Worm (Caenorhabditis elegans) whole organism, L1 larva: ENCODE measurements around the gene fsn-1.
A peak's percentile ranks its signal among the peaks of the same experiment; 100 is the strongest.

ENCODE experiments used
- C04F5.9 ChIP-seq: sonication (generic microtip); optimal IDR thresholded peaks from 2 replicates; lab custom pipeline; 2016; ENCODE audit warnings: missing genetic modification characterization, missing compliant biosample characterization
- C16A3.4 ChIP-seq: fragments of 150-350 bp; optimal IDR thresholded peaks from 2 replicates; lab custom pipeline; 2014; ENCODE audit warnings: missing biosample characterization, missing genetic modification characterization
- F16B12.6 ChIP-seq: fragments of 150-350 bp; optimal IDR thresholded peaks from 2 replicates; lab custom pipeline; 2014; ENCODE audit warnings: missing biosample characterization, missing genetic modification characterization
- aly-2 ChIP-seq: fragments of 150-350 bp; optimal IDR thresholded peaks from 2 replicates; lab custom pipeline; 2014; ENCODE audit warnings: missing biosample characterization, missing genetic modification characterization
- blmp-1 ChIP-seq: fragments of 150-350 bp; optimal IDR thresholded peaks from 2 replicates; lab custom pipeline; 2014; ENCODE audit warnings: missing biosample characterization, missing genetic modification characterization
- ceh-63 ChIP-seq: fragments of 200-800 bp; sonication (Bioruptor generic); optimal IDR thresholded peaks from 2 replicates; lab custom pipeline; 2018; ENCODE audit warnings: mild to moderate bottlenecking, missing genetic modification characterization, missing compliant biosample characterization
- ceh-82 ChIP-seq, 3 experiments: fragments of 150-350 bp in 1 of 3; sonication (generic microtip) in 2 of 3; optimal IDR thresholded peaks; 2 replicates each; lab custom pipeline; 2014 to 2017; ENCODE audit warnings: missing biosample characterization in 3 of 3, missing genetic modification characterization in 3 of 3
- dpl-1 ChIP-seq, 3 experiments: fragments of 150-350 bp in 2 of 3; sonication (generic microtip) in 1 of 3; optimal IDR thresholded peaks; 2 replicates each; lab custom pipeline; 2014 to 2017; ENCODE audit warnings: missing biosample characterization in 3 of 3, missing genetic modification characterization in 3 of 3, missing genetic modification reagents in 3 of 3
- efl-1 ChIP-seq, 4 experiments: fragments of 150-350 bp; optimal IDR thresholded peaks in 3 of 4; peaks in 1 of 4; 1 replicate in 1 of 4; 2 replicates in 3 of 4; lab custom pipeline; 2014; ENCODE audit warnings: missing biosample characterization in 2 of 4, missing genetic modification characterization in 2 of 4, missing genetic modification reagents in 2 of 4
- ets-5 ChIP-seq: fragments of 200-800 bp; sonication (Bioruptor generic); IDR thresholded peaks from 2 replicates; pipeline ENCODE4 v1.3.6; 2022; ENCODE audit warnings: missing genetic modification characterization, missing compliant biosample characterization
- fkh-4 ChIP-seq: sonication (generic microtip); optimal IDR thresholded peaks from 2 replicates; lab custom pipeline; 2016; ENCODE audit warnings: missing compliant biosample characterization, missing genetic modification characterization, borderline replicate concordance
- hlh-17 ChIP-seq: fragments of 200-800 bp; sonication (Bioruptor generic); optimal IDR thresholded peaks from 2 replicates; lab custom pipeline; 2018; ENCODE audit warnings: missing genetic modification characterization, mild to moderate bottlenecking, missing compliant biosample characterization, moderate library complexity, borderline replicate concordance
- hpl-2 ChIP-seq: fragments of 150-350 bp; optimal IDR thresholded peaks from 2 replicates; lab custom pipeline; 2014; ENCODE audit warnings: missing biosample characterization, missing genetic modification reagents, missing genetic modification characterization
- isw-1 ChIP-seq: fragments of 200-800 bp; sonication (Bioruptor generic); IDR thresholded peaks from 2 replicates; pipeline ENCODE4 v1.3.6; 2022; ENCODE audit warnings: missing genetic modification characterization, missing compliant biosample characterization
- lin-14 ChIP-seq: fragments of 200-800 bp; sonication (Bioruptor generic); optimal IDR thresholded peaks from 2 replicates; lab custom pipeline; 2018; ENCODE audit warnings: mild to moderate bottlenecking, missing genetic modification characterization, moderate library complexity, missing compliant biosample characterization
- lin-15B ChIP-seq: fragments of 150-350 bp; sonication (generic microtip); optimal IDR thresholded peaks from 3 replicates; lab custom pipeline; 2014; ENCODE audit warnings: missing biosample characterization, missing genetic modification characterization
- lin-39 ChIP-seq: fragments of 150-350 bp; optimal IDR thresholded peaks from 2 replicates; lab custom pipeline; 2014; ENCODE audit warnings: missing biosample characterization, missing genetic modification reagents, missing genetic modification characterization
- lsy-2 ChIP-seq, 2 experiments: fragments of 150-350 bp; optimal IDR thresholded peaks; 2 replicates each; lab custom pipeline; 2014; ENCODE audit warnings: missing biosample characterization in 2 of 2, missing genetic modification characterization in 2 of 2
- mab-9 ChIP-seq: fragments of 200-800 bp; sonication (Bioruptor generic); IDR thresholded peaks from 2 replicates; pipeline ENCODE4 v1.3.6; 2022; ENCODE audit warnings: missing genetic modification reagents, missing genetic modification characterization, missing compliant biosample characterization
- mdl-1 ChIP-seq, 2 experiments: fragments of 150-350 bp; optimal IDR thresholded peaks; 2 replicates each; lab custom pipeline; 2014 to 2017; ENCODE audit warnings: missing biosample characterization in 2 of 2, missing genetic modification characterization in 2 of 2, inconsistent platforms in 1 of 2
- mep-1 ChIP-seq: fragments of 150-350 bp; optimal IDR thresholded peaks from 2 replicates; lab custom pipeline; 2014; ENCODE audit warnings: missing biosample characterization, missing genetic modification characterization
- nhr-11 ChIP-seq: fragments of 150-350 bp; optimal IDR thresholded peaks from 2 replicates; lab custom pipeline; 2014; ENCODE audit warnings: missing biosample characterization, missing genetic modification characterization
- nhr-237 ChIP-seq: fragments of 150-350 bp; optimal IDR thresholded peaks from 2 replicates; lab custom pipeline; 2014; ENCODE audit warnings: missing biosample characterization, missing genetic modification characterization
- nhr-71 ChIP-seq: sonication (generic microtip); optimal IDR thresholded peaks from 2 replicates; lab custom pipeline; 2016; ENCODE audit warnings: mild to moderate bottlenecking, missing genetic modification characterization, moderate library complexity, missing compliant biosample characterization
- nhr-90 ChIP-seq: sonication (generic microtip); optimal IDR thresholded peaks from 2 replicates; lab custom pipeline; 2016; ENCODE audit warnings: mild to moderate bottlenecking, missing genetic modification characterization, missing compliant biosample characterization; ENCODE audit not compliant: poor library complexity
- sptf-1 ChIP-seq: fragments of 150-350 bp; optimal IDR thresholded peaks from 2 replicates; lab custom pipeline; 2014; ENCODE audit warnings: missing biosample characterization, missing genetic modification characterization
- sup-37 ChIP-seq: fragments of 200-800 bp; sonication (Bioruptor generic); optimal IDR thresholded peaks from 2 replicates; lab custom pipeline; 2018; ENCODE audit warnings: mild to moderate bottlenecking, missing genetic modification characterization, missing compliant biosample characterization
- swsn-7 ChIP-seq: sonication (generic microtip); optimal IDR thresholded peaks from 2 replicates; lab custom pipeline; 2016; ENCODE audit warnings: missing genetic modification characterization, missing compliant biosample characterization
- tbx-2 ChIP-seq: sonication (generic microtip); optimal IDR thresholded peaks from 2 replicates; lab custom pipeline; 2016; ENCODE audit warnings: missing genetic modification characterization, missing compliant biosample characterization
- tlp-1 ChIP-seq: fragments of 150-350 bp; optimal IDR thresholded peaks from 2 replicates; lab custom pipeline; 2014; ENCODE audit warnings: missing biosample characterization, missing genetic modification characterization
- unc-62 ChIP-seq: fragments of 150-350 bp; optimal IDR thresholded peaks from 2 replicates; lab custom pipeline; 2014; ENCODE audit warnings: missing biosample characterization, missing genetic modification reagents, missing genetic modification characterization
- unc-86 ChIP-seq: sonication (generic microtip); optimal IDR thresholded peaks from 2 replicates; lab custom pipeline; 2016; ENCODE audit warnings: missing genetic modification characterization, missing compliant biosample characterization
- vab-15 ChIP-seq: sonication (generic microtip); optimal IDR thresholded peaks from 2 replicates; lab custom pipeline; 2017; ENCODE audit warnings: missing genotype, mild to moderate bottlenecking, missing genetic modification characterization, missing compliant biosample characterization
- zag-1 ChIP-seq: fragments of 150-350 bp; optimal IDR thresholded peaks from 2 replicates; lab custom pipeline; 2014; ENCODE audit warnings: missing biosample characterization, missing genetic modification characterization
- zip-4 ChIP-seq: fragments of 200-800 bp; sonication (Bioruptor generic); optimal IDR thresholded peaks from 2 replicates; lab custom pipeline; 2018; ENCODE audit warnings: mild to moderate bottlenecking, missing genetic modification characterization, moderate library complexity, missing compliant biosample characterization

The fsn-1 gene

DNA sequence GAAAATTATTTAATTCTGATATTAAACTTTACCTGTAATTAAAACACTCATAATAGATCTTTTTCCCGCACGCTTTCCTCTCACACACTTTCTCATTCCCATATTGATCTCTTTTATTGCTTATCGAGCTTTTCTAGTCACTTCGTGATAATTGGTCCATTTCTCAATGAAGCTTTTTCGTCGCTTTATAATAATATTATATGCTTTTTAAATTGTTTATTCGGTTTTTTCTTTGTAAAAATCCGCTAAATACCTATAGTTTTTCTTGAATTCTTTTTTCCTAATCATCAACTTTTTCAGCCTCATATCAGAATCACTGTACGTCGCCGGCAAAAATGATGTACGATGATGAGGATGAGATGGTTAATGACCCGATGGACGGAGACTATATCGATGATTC is 2.1 kb downstream of the fsn-1 start, which contains the start of gene rpb-2:
Gene rpb-2 (plus strand): TSS at position 301 of the 400 bp plus-strand sequence.
- no peak for TF ChIP-seq F16B12.6 (tag; lab: Kevin White, UChicago)
- TF ChIP-seq lin-39 (tag; lab: Kevin White, UChicago), result no peak
- TF ChIP-seq tlp-1 (tag; lab: Kevin White, UChicago), result no peak
- no peak for TF ChIP-seq efl-1 (optimal IDR thresholded peaks at IDR 0.05; lab: Kevin White, UChicago)
- TF ChIP-seq efl-1 (GFP tag; optimal IDR thresholded peaks at IDR 0.05 in 1 of 2; lab: Kevin White, UChicago), result peak in 1 of 2 experiments; percentile 35
- TF ChIP-seq nhr-237, result no peak
- TF ChIP-seq aly-2 (tag; lab: Kevin White, UChicago), result no peak

DNA sequence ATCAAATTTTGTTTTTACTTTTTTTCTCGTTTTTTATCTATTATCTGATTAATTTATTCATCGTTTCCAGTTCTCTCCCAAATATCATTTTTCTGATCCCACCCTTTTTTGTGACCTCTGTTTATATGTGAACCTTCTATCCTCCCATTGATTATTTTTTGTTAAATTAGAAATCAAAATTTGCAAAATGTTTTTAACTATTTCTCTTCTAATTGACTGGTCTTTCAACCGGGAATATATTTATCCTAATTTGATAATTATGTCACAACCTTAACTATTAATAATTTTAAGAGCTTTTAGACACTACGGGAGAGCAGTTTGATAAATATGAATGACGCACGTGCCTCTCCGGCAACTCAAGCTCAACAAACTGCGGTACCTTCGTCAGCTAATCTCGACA is 7.1 kb downstream of the fsn-1 start, which contains the start of gene ntl-9:
Gene ntl-9 (plus strand): TSS at position 301 of the 400 bp plus-strand sequence.
- no peak for TF ChIP-seq nhr-90 (tag; lab: Kevin White, UChicago)
- TF ChIP-seq mdl-1 (tag; optimal IDR thresholded peaks at IDR 0.05; lab: Kevin White, UChicago), result no peak
- TF ChIP-seq sup-37 (GFP tag; lab: Kevin White, UChicago), result no peak
- no peak for TF ChIP-seq lin-39 (tag; lab: Kevin White, UChicago)
- TF ChIP-seq dpl-1 (GFP tag; optimal IDR thresholded peaks at IDR 0.05; lab: Kevin White, UChicago), result no peak
- TF ChIP-seq mab-9 (GFP tag; lab: Robert Waterston, UW), result no peak
- no peak for TF ChIP-seq tbx-2 (tag; lab: Kevin White, UChicago)
- no peak for TF ChIP-seq zip-4 (GFP tag; lab: Kevin White, UChicago)
- no peak for TF ChIP-seq swsn-7
- no peak for TF ChIP-seq lin-15B (tag; lab: Kevin White, UChicago)
- no peak for TF ChIP-seq C16A3.4 (tag; lab: Kevin White, UChicago)
- no peak for TF ChIP-seq nhr-11 (tag; lab: Kevin White, UChicago)
- no peak for TF ChIP-seq hpl-2 (GFP tag; lab: Kevin White, UChicago)
- TF ChIP-seq fkh-4 (tag; lab: Kevin White, UChicago), result no peak

- TF ChIP-seq C04F5.9 (tag; lab: Kevin White, UChicago) (no peak), mab-9 (GFP tag; lab: Robert Waterston, UW) (no peak), sup-37 (GFP tag; lab: Kevin White, UChicago) (no peak), lin-14 (GFP tag; lab: Kevin White, UChicago) (peak; percentile 4), unc-62 (GFP tag; lab: Kevin White, UChicago) (no peak), unc-86 (peak; percentile 7), zip-4 (GFP tag; lab: Kevin White, UChicago) (no peak), isw-1 (GFP tag; lab: Robert Waterston, UW) (0 out of 2 replicates have a peak, but pooled peaks have one; percentile 10), zag-1 (no peak), nhr-71 (peak; percentile 0), ceh-82 (tag; optimal IDR thresholded peaks at IDR 0.05; lab: Kevin White, UChicago) (peak in 1 of 3 experiments; percentile 0), mep-1 (tag; lab: Kevin White, UChicago) (peak; percentile 2), lsy-2 (tag; optimal IDR thresholded peaks at IDR 0.05; lab: Kevin White, UChicago) (no peak), hlh-17 (GFP tag; lab: Kevin White, UChicago) (no peak)
Measured at ce11 chrIII:4947352-4947751, 10.2 kb downstream of the fsn-1 start.

DNA sequence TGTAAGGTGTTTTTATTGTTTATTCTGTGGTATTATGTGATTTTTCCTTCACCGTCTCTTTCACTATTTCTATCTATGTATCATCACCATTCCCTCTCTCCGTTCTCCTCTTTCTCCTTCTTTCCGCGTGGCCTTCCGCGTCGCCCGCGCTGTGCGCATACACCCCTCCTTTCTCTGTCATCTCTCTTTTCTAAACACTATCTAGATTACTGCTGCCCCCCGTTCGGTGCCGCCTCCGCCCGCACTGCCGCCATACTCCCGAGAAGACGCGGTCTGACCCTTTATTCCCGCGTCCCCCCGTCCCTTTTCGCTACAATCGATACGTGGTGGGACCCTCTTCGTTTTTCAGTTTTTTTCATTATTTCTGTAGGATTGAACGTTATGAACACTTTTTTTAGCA is 11.5 kb downstream of the fsn-1 start:
- no peak for TF ChIP-seq vab-15 (tag; lab: Kevin White, UChicago)
- TF ChIP-seq lin-15B (tag; lab: Kevin White, UChicago), result no peak
- peak; percentile 12 for TF ChIP-seq blmp-1 (tag; lab: Kevin White, UChicago)
- TF ChIP-seq ets-5 (GFP tag; lab: Robert Waterston, UW), result no peak
- TF ChIP-seq ceh-63 (GFP tag; lab: Kevin White, UChicago), result no peak
- no peak for TF ChIP-seq nhr-237
- TF ChIP-seq sptf-1 (tag; lab: Kevin White, UChicago), result no peak
